Worm (Caenorhabditis elegans) whole organism, mixed stage, embryonic: Measurements from ENCODE around the gene vha-6.

Experiments
- M03D4.4 ChIP-seq: sonication (generic microtip); optimal IDR thresholded peaks from 2 replicates; lab custom pipeline; 2017; ENCODE audit warnings: mild to moderate bottlenecking, missing genetic modification characterization, missing compliant biosample characterization
- bed-3 ChIP-seq: fragments of 200-800 bp; sonication (Bioruptor generic); optimal IDR thresholded peaks from 3 replicates; lab custom pipeline; 2018; ENCODE audit warnings: mild to moderate bottlenecking, missing genetic modification characterization, moderate library complexity, missing compliant biosample characterization
- ces-1 ChIP-seq: fragments of 150-350 bp; optimal IDR thresholded peaks from 2 replicates; lab custom pipeline; 2014; ENCODE audit warnings: missing biosample characterization, missing genetic modification reagents, missing genetic modification characterization
- ham-2 ChIP-seq: fragments of 200-800 bp; sonication (Bioruptor generic); optimal IDR thresholded peaks from 2 replicates; lab custom pipeline; 2018; ENCODE audit warnings: mild to moderate bottlenecking, missing genetic modification characterization, missing compliant biosample characterization
- lin-13 ChIP-seq: fragments of 150-350 bp; optimal IDR thresholded peaks from 2 replicates; lab custom pipeline; 2014; ENCODE audit warnings: missing biosample characterization, missing genetic modification characterization
- nhr-12 ChIP-seq: fragments of 150-350 bp; optimal IDR thresholded peaks from 2 replicates; lab custom pipeline; 2014; ENCODE audit warnings: missing biosample characterization, missing genetic modification characterization
- nhr-28 ChIP-seq: fragments of 150-350 bp; optimal IDR thresholded peaks from 2 replicates; lab custom pipeline; 2014; ENCODE audit warnings: missing biosample characterization, missing genetic modification characterization
- pha-4 ChIP-seq: fragments of 150-350 bp; optimal IDR thresholded peaks from 2 replicates; lab custom pipeline; 2018; ENCODE audit warnings: missing biosample characterization, missing genetic modification reagents, missing genetic modification characterization
- snpc-4 ChIP-seq: fragments of 150-350 bp; optimal IDR thresholded peaks from 2 replicates; lab custom pipeline; 2014; ENCODE audit warnings: missing biosample characterization, missing genetic modification characterization
- unc-39 ChIP-seq: fragments of 150-350 bp; optimal IDR thresholded peaks from 2 replicates; lab custom pipeline; 2014; ENCODE audit warnings: missing biosample characterization, missing genetic modification characterization
- ztf-11 ChIP-seq: fragments of 150-350 bp; optimal IDR thresholded peaks from 2 replicates; lab custom pipeline; 2014; ENCODE audit warnings: missing biosample characterization, missing genetic modification characterization

DNA sequence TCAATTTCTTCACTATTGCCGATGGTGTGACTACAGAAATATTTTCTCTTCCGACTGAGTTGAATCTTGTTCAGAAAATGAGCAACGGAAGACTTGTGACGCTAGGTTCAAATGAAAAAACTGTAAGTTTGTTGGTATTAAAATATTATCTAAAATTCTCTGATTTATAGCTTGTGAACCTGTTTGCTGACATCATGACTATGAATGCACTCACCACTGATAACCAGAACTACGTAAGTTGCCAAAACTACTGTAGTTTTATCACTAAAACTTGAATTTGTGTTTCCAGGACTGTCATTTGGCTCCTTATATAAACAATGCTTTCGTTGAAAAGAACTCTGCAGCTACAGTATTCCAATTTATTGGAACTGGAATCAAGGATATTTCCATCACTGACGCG is 9.7 kb downstream of the vha-6 start:
- TF ChIP-seq snpc-4: no peak
- no peak for TF ChIP-seq nhr-12
- no peak for TF ChIP-seq ces-1
- no peak for TF ChIP-seq nhr-28
- no peak for TF ChIP-seq M03D4.4
- no peak for TF ChIP-seq unc-39 (tag; lab: Kevin White, UChicago)
- no peak for TF ChIP-seq ztf-11 (tag; lab: Kevin White, UChicago)
- no peak for TF ChIP-seq pha-4 (tag; lab: Kevin White, UChicago)
- no peak for TF ChIP-seq lin-13 (tag; lab: Kevin White, UChicago)
- TF ChIP-seq bed-3 (GFP tag; lab: Kevin White, UChicago): no peak
- TF ChIP-seq ham-2 (GFP tag; lab: Kevin White, UChicago): no peak
